Worm (Caenorhabditis elegans): Measurements from ENCODE around the gene srh-204.

The srh-204 gene

DNA sequence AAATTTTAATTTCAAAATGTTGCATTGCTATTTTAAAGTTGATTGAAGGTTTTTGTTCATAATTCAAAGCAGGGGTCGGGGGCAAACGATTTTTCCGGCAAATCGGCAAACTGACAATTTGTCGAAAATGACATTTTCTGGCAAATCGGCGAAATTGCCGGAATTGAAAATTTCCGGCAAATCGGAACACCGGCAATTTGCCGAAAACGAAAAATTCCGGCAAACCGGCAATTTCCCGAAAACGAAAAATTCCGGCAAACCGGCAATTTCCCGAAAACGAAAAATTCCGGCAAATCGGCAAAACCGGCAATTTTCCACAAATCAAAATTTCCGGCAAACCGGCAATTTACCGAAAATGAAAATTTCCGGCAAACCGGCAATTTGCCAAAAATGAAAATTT lies 50.0 kb downstream of the srh-204 start:
- TF ChIP-seq pha-4 (tag; optimal IDR thresholded peaks at IDR 0.05) = no peak
- TF ChIP-seq flh-1 (GFP tag; optimal IDR thresholded peaks at IDR 0.05) = no peak
- TF ChIP-seq lin-13 (tag; optimal IDR thresholded peaks at IDR 0.05) = no peak
- TF ChIP-seq ceh-39 (tag; optimal IDR thresholded peaks at IDR 0.05) = no peak
- TF ChIP-seq hlh-1 (tag; optimal IDR thresholded peaks at IDR 0.05) = no peak
- no peak for TF ChIP-seq ztf-11 (tag; optimal IDR thresholded peaks at IDR 0.05)

DNA sequence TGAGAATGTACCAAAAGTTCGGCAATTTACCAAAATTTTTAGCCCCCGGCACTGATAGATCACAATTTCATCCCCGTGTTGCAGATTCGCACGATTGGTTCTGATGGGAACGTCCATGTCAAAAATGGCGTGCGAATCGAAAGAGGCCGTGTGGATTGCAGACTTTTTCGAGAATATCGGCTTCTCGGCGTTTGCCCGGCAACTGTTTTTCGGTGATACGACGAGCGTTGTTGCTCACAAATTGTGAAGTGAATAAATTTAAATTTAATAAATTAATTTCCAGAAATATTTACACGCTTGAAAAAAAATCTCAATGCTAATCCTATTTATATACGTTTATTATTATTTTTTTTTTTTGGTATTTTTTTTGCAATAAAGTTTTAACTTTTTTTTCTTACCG lies 50.6 kb downstream of the srh-204 start:
- TF ChIP-seq tbx-8 (GFP tag; optimal IDR thresholded peaks at IDR 0.05) (no peak), nhr-28 (tag; optimal IDR thresholded peaks at IDR 0.05) (no peak), nhr-2 (tag; optimal IDR thresholded peaks at IDR 0.05) (no peak), unc-62 (GFP tag; optimal IDR thresholded peaks at IDR 0.05) (no peak), ceh-43 (GFP tag; optimal IDR thresholded peaks at IDR 0.05) (no peak), lin-13 (tag; optimal IDR thresholded peaks at IDR 0.05) (no peak), hlh-1 (tag; optimal IDR thresholded peaks at IDR 0.05) (no peak), ham-2 (GFP tag; optimal IDR thresholded peaks at IDR 0.05) (no peak), snpc-4 (tag; optimal IDR thresholded peaks at IDR 0.05) (no peak), zip-8 (tag; optimal IDR thresholded peaks at IDR 0.05) (no peak)

Measured in whole organism, mixed stage, embryonic.